Worm (Caenorhabditis elegans) whole organism, L4/young adult: ENCODE data around the gene ram-5.

ENCODE experiments used
- W03F9.2 ChIP-seq: fragments of 150-350 bp; optimal IDR thresholded peaks from 2 replicates; lab custom pipeline; 2014; ENCODE audit warnings: missing biosample characterization, missing genetic modification characterization
- dao-5 ChIP-seq: sonication (generic microtip); optimal IDR thresholded peaks from 2 replicates; lab custom pipeline; 2016; ENCODE audit warnings: missing genotype, missing genetic modification characterization, moderate library complexity, missing compliant biosample characterization
- him-1 ChIP-seq: sonication (generic microtip); optimal IDR thresholded peaks from 2 replicates; lab custom pipeline; 2016; ENCODE audit warnings: missing genotype, missing genetic modification reagents, missing genetic modification characterization, missing compliant biosample characterization

ce11 chrX:14503800-14504550, 46.0 kb upstream of the ram-5 start, which contains the start of gene M163.1:
- TF ChIP-seq W03F9.2 (tag; lab: Kevin White, UChicago) (no peak), dao-5 (tag; lab: Kevin White, UChicago) (no peak), him-1 (tag; lab: Kevin White, UChicago) (no peak)
